Fruit fly (Drosophila melanogaster): ENCODE measurements around the gene CG4281.

The CG4281 gene

dm6 chrX:2083109-2083508 lies 18.2 kb upstream of the CG4281 start (continued):
- TF ChIP-seq CG10431 (GFP tag; optimal IDR thresholded peaks at IDR 0.05) (no peak), p53 (GFP tag; optimal IDR thresholded peaks at IDR 0.05) (no peak), tna (GFP tag; IDR thresholded peaks at IDR 0.05; ENCODE audit: partially characterized antibody) (no peak), Hr78 (GFP tag; optimal IDR thresholded peaks at IDR 0.05) (no peak), CG10321 (GFP tag; IDR thresholded peaks at IDR 0.05) (peak; percentile 42; the same call in 1 of the 2 replicates), CG17385 (GFP tag; optimal IDR thresholded peaks at IDR 0.05) (peak; percentile 33), dan (GFP tag; IDR thresholded peaks at IDR 0.05) (no peak), tgo (GFP tag; IDR thresholded peaks at IDR 0.05) (peak; percentile 41; the same call in 2 of the 3 replicates), Deaf1 (tag; optimal IDR thresholded peaks at IDR 0.05) (no peak), D19B (GFP tag; optimal IDR thresholded peaks at IDR 0.05) (peak; percentile 48), B-H1 (GFP tag; IDR thresholded peaks at IDR 0.05) (peak; percentile 48; the same call in 2 of the 3 replicates), dmrt99B (tag; optimal IDR thresholded peaks at IDR 0.05) (peak; percentile 23), CG1832 (GFP tag; optimal IDR thresholded peaks at IDR 0.05) (no peak), sens-2 (GFP tag; IDR thresholded peaks at IDR 0.05) (no peak), lola (GFP tag; optimal IDR thresholded peaks at IDR 0.05) (no peak), unpg (GFP tag; optimal IDR thresholded peaks at IDR 0.05) (peak; percentile 57), CG11560 (tag; IDR thresholded peaks at IDR 0.05) (peak; percentile 52; the same call in 2 of the 3 replicates), CG16815 (GFP tag; optimal IDR thresholded peaks at IDR 0.05) (peak; percentile 62), fd96Cb (tag; optimal IDR thresholded peaks at IDR 0.05) (no peak), tx (GFP tag; optimal IDR thresholded peaks at IDR 0.05) (peak; percentile 1), Usf (GFP tag; optimal IDR thresholded peaks at IDR 0.05) (peak; percentile 40), Rfx (GFP tag; IDR thresholded peaks at IDR 0.05) (peak; percentile 91), Sox100B (GFP tag; optimal IDR thresholded peaks at IDR 0.05) (no peak), slou (GFP tag; optimal IDR thresholded peaks at IDR 0.05) (no peak), sob (GFP tag; IDR thresholded peaks at IDR 0.05) (peak; percentile 77), Myb (GFP tag; optimal IDR thresholded peaks at IDR 0.05) (peak; percentile 28), CG16779 (GFP tag; IDR thresholded peaks at IDR 0.05) (no peak), ranshi (GFP tag; IDR thresholded peaks at IDR 0.05) (peak; percentile 44; the same call in 1 of the 2 replicates), ci (GFP tag; IDR thresholded peaks at IDR 0.05) (peak; percentile 54; the same call in 2 of the 3 replicates), CG12659 (GFP tag; optimal IDR thresholded peaks at IDR 0.05) (peak; percentile 11), CG3847 (GFP tag; IDR thresholded peaks at IDR 0.05) (peak; percentile 68), CG5180 (GFP tag; optimal IDR thresholded peaks at IDR 0.05) (no peak), CG12155 (GFP tag; optimal IDR thresholded peaks at IDR 0.05) (peak; percentile 63), Blimp-1 (GFP tag; optimal IDR thresholded peaks at IDR 0.05) (no peak), BEAF-32 (GFP tag; optimal IDR thresholded peaks at IDR 0.05) (no peak), Dip3 (GFP tag; optimal IDR thresholded peaks at IDR 0.05) (peak; percentile 66), CG32767 (GFP tag; IDR thresholded peaks at IDR 0.05) (no peak), en (GFP tag; optimal IDR thresholded peaks at IDR 0.05) (no peak), gro (GFP tag; optimal IDR thresholded peaks at IDR 0.05) (peak; percentile 64), Camta (GFP tag; optimal IDR thresholded peaks at IDR 0.05) (no peak), bcd (GFP tag; optimal IDR thresholded peaks at IDR 0.05) (peak; percentile 50), CG31441 (GFP tag; IDR thresholded peaks at IDR 0.05) (no peak), hb (GFP tag; IDR thresholded peaks at IDR 0.05; ENCODE audit: partially characterized antibody) (no peak), fd64A (GFP tag; optimal IDR thresholded peaks at IDR 0.05) (no peak), Fer2 (tag; optimal IDR thresholded peaks at IDR 0.05) (peak; percentile 21), CG33213 (GFP tag; optimal IDR thresholded peaks at IDR 0.05) (peak; percentile 7), CG13296 (GFP tag; optimal IDR thresholded peaks at IDR 0.05) (peak; percentile 36), Ptx1 (GFP tag; IDR thresholded peaks at IDR 0.05) (peak; percentile 64), CG15514 (GFP tag; optimal IDR thresholded peaks at IDR 0.05) (peak; percentile 59), CG30431 (GFP tag; optimal IDR thresholded peaks at IDR 0.05) (peak; percentile 23), Ets97D (GFP tag; optimal IDR thresholded peaks at IDR 0.05) (no peak)
